Fruit fly (Drosophila melanogaster): Measurements from ENCODE around the gene CG18476.

CG18476 gene

DNA sequence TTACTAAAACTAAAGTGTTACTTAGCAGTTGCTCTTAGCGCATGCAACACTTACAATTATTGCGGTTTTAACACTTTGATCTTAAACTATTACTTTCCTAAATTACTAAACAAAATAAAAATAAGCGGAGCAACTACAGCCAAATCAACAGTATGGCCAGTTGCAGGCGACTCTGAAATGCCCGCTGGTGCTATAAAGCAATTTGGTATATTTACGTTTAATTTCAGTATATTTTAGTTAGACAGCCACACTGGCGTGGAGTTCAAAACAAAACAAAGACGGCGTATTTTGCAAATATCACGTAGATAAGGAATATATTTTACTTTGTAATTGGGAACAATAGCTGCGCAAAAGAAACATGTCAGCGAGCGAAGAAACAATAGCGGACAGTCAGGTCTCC lies 1.6 kb upstream of the CG18476 start, which contains the start of the genes Taf12 and Ho (continued):
- peak; percentile 75 for TF ChIP-seq E2f2 (GFP tag; IDR thresholded peaks at IDR 0.05)
- peak; percentile 84 for TF ChIP-seq stwl (tag; optimal IDR thresholded peaks at IDR 0.05)
- TF ChIP-seq row (GFP tag; IDR thresholded peaks at IDR 0.05) = 0 out of 3 replicates have a peak, but pooled peaks have one; percentile 27
- peak; percentile 86 for TF ChIP-seq Med (GFP tag)
- TF ChIP-seq Pdp1 (GFP tag; optimal IDR thresholded peaks at IDR 0.05) = no peak
- TF ChIP-seq YL-1 (GFP tag; optimal IDR thresholded peaks at IDR 0.05) = peak; percentile 77
- TF ChIP-seq CG11696 (GFP tag; IDR thresholded peaks at IDR 0.05) = no peak
- peak; percentile 93 for TF ChIP-seq gfzf (GFP tag; optimal IDR thresholded peaks at IDR 0.05)
- TF ChIP-seq Gsc (GFP tag; IDR thresholded peaks at IDR 0.05) = no peak
- 0 out of 2 replicates have a peak, but pooled peaks have one; percentile 28 for TF ChIP-seq unc-4 (GFP tag; IDR thresholded peaks at IDR 0.05; ENCODE audit: partially characterized antibody)
- peak; percentile 42 for TF ChIP-seq CG17829 (tag; optimal IDR thresholded peaks at IDR 0.05)
- no peak for TF ChIP-seq CG16813 (GFP tag; IDR thresholded peaks at IDR 0.05; ENCODE audit: partially characterized antibody)
- 0 out of 2 replicates have a peak, but pooled peaks have one; percentile 40 for TF ChIP-seq bbx (GFP tag; IDR thresholded peaks at IDR 0.05; ENCODE audit: partially characterized antibody)
- no peak for TF ChIP-seq run (tag; optimal IDR thresholded peaks at IDR 0.05)
- TF ChIP-seq CTCF (GFP tag; optimal IDR thresholded peaks at IDR 0.05) = peak; percentile 58
- peak; percentile 31 for TF ChIP-seq CG11504 (tag; optimal IDR thresholded peaks at IDR 0.05)
- TF ChIP-seq Jarid2 (GFP tag; optimal IDR thresholded peaks at IDR 0.05) = peak; percentile 7
- TF ChIP-seq CG12659 (GFP tag; optimal IDR thresholded peaks at IDR 0.05) = peak; percentile 71
- no peak for TF ChIP-seq zen2 (GFP tag; IDR thresholded peaks at IDR 0.05; ENCODE audit: partially characterized antibody)
- peak; percentile 29 for TF ChIP-seq CG10267 (tag; optimal IDR thresholded peaks at IDR 0.05)
- TF ChIP-seq CG13287 (GFP tag; IDR thresholded peaks at IDR 0.05; ENCODE audit: partially characterized antibody) = peak; percentile 41; the same call in 1 of the 2 replicates
- TF ChIP-seq CG2712 (tag; optimal IDR thresholded peaks at IDR 0.05) = no peak
- TF ChIP-seq Hmx (GFP tag; optimal IDR thresholded peaks at IDR 0.05) = no peak
- peak; percentile 45 for TF ChIP-seq CG8924 (tag; optimal IDR thresholded peaks at IDR 0.05)
- TF ChIP-seq Atf3 (GFP tag; optimal IDR thresholded peaks at IDR 0.05) = no peak
- peak; percentile 42; the same call in 1 of the 3 replicates for TF ChIP-seq ci (GFP tag; IDR thresholded peaks at IDR 0.05)
- peak; percentile 6 for TF ChIP-seq CG17568 (GFP tag; optimal IDR thresholded peaks at IDR 0.05)
- peak; percentile 38 for TF ChIP-seq BEAF-32 (GFP tag; optimal IDR thresholded peaks at IDR 0.05)
- TF ChIP-seq gro (GFP tag; optimal IDR thresholded peaks at IDR 0.05) = peak; percentile 23
- peak; percentile 28 for TF ChIP-seq grau (tag; optimal IDR thresholded peaks at IDR 0.05)
- peak; percentile 29 for TF ChIP-seq nmo (GFP tag; optimal IDR thresholded peaks at IDR 0.05)
- no peak for TF ChIP-seq Fer1 (GFP tag; optimal IDR thresholded peaks at IDR 0.05)
- no peak for TF ChIP-seq CG6654 (GFP tag; optimal IDR thresholded peaks at IDR 0.05)
- TF ChIP-seq CG15514 (GFP tag; optimal IDR thresholded peaks at IDR 0.05) = peak; percentile 55
- TF ChIP-seq lbe (GFP tag; optimal IDR thresholded peaks at IDR 0.05) = peak; percentile 6
- TF ChIP-seq CG8290 (GFP tag; optimal IDR thresholded peaks at IDR 0.05) = no peak
- TF ChIP-seq CG8290 (tag; optimal IDR thresholded peaks at IDR 0.05) = peak in 1 of 2 experiments; percentile 31
- TF ChIP-seq Nf-YB (GFP tag; optimal IDR thresholded peaks at IDR 0.05) = no peak
- peak; percentile 43 for TF ChIP-seq CG33213 (GFP tag; optimal IDR thresholded peaks at IDR 0.05)
- no peak for TF ChIP-seq Ravus (GFP tag; IDR thresholded peaks at IDR 0.05)
- TF ChIP-seq MESR4 (GFP tag; optimal IDR thresholded peaks at IDR 0.05) = peak; percentile 81
- TF ChIP-seq Abd-B (GFP tag; optimal IDR thresholded peaks at IDR 0.05) = no peak
- peak; percentile 55 for TF ChIP-seq Myb (GFP tag; optimal IDR thresholded peaks at IDR 0.05)
- peak; percentile 37 for TF ChIP-seq CG14710 (tag; optimal IDR thresholded peaks at IDR 0.05)
- TF ChIP-seq CG1603 (tag; optimal IDR thresholded peaks at IDR 0.05) = peak; percentile 59
- no peak for TF ChIP-seq pita (GFP tag; optimal IDR thresholded peaks at IDR 0.05)
